Worm (Caenorhabditis elegans) whole organism, L1 larva: Measurements from ENCODE around the gene nhr-180.

Source experiments
- C34B4.2 ChIP-seq: sonication (generic microtip); optimal IDR thresholded peaks from 2 replicates; lab custom pipeline; 2017; ENCODE audit warnings: mild to moderate bottlenecking, missing genetic modification characterization, missing compliant biosample characterization
- ama-1 ChIP-seq: fragments of 150-350 bp; optimal IDR thresholded peaks from 2 replicates; lab custom pipeline; 2014
- efl-1 ChIP-seq, 4 experiments: fragments of 150-350 bp; optimal IDR thresholded peaks in 3 of 4; peaks in 1 of 4; 1 replicate in 1 of 4; 2 replicates in 3 of 4; lab custom pipeline; 2014; ENCODE audit warnings: missing biosample characterization in 2 of 4, missing genetic modification characterization in 2 of 4, missing genetic modification reagents in 2 of 4
- egl-27 ChIP-seq, 2 experiments: fragments of 150-350 bp in 1 of 2; sonication (generic microtip); optimal IDR thresholded peaks; 3 replicates each; lab custom pipeline; 2017 to 2018; ENCODE audit warnings: missing biosample characterization in 2 of 2, missing genetic modification characterization in 2 of 2, missing genetic modification reagents in 2 of 2
- elt-2 ChIP-seq: sonication (generic microtip); optimal IDR thresholded peaks from 2 replicates; lab custom pipeline; 2016; ENCODE audit warnings: missing genetic modification characterization, mild to moderate bottlenecking, inconsistent platforms, missing compliant biosample characterization, missing genetic modification reagents
- hlh-4 ChIP-seq: sonication (generic microtip); optimal IDR thresholded peaks from 2 replicates; lab custom pipeline; 2016; ENCODE audit warnings: mild to moderate bottlenecking, missing genetic modification characterization, missing compliant biosample characterization
- lsy-2 ChIP-seq, 2 experiments: fragments of 150-350 bp; optimal IDR thresholded peaks; 2 replicates each; lab custom pipeline; 2014; ENCODE audit warnings: missing biosample characterization in 2 of 2, missing genetic modification characterization in 2 of 2
- sox-4 ChIP-seq: sonication (generic microtip); optimal IDR thresholded peaks from 2 replicates; lab custom pipeline; 2016; ENCODE audit warnings: missing genetic modification characterization, missing compliant biosample characterization
- unc-86 ChIP-seq: sonication (generic microtip); optimal IDR thresholded peaks from 2 replicates; lab custom pipeline; 2016; ENCODE audit warnings: missing genetic modification characterization, missing compliant biosample characterization

ce11 chrV:617917-618316, 49.4 kb downstream of the nhr-180 start:
- TF ChIP-seq C34B4.2 (no peak), sox-4 (tag; lab: Kevin White, UChicago) (peak; percentile 43), hlh-4 (tag; lab: Kevin White, UChicago) (peak; percentile 97), unc-86 (tag; lab: Kevin White, UChicago) (peak; percentile 34), lsy-2 (tag; optimal IDR thresholded peaks at IDR 0.05; lab: Kevin White, UChicago) (peak in 1 of 2 experiments; percentile 38), egl-27 (tag; optimal IDR thresholded peaks at IDR 0.05; lab: Kevin White, UChicago) (no peak), efl-1 (optimal IDR thresholded peaks at IDR 0.05; lab: Kevin White, UChicago) (no peak), efl-1 (GFP tag; optimal IDR thresholded peaks at IDR 0.05 in 1 of 2; lab: Kevin White, UChicago) (no peak), elt-2 (no peak), ama-1 (lab: Kevin White, UChicago) (no peak)
